Worm (Caenorhabditis elegans): Measurements from ENCODE around the gene grl-22.

ce11 chrIII:5450430-5450829 lies 36.6 kb upstream of the grl-22 start, which contains the start of gene paa-1:
- TF ChIP-seq nhr-90 (tag; optimal IDR thresholded peaks at IDR 0.05; ENCODE audit: poor library complexity) (no peak), rnt-1 (tag; optimal IDR thresholded peaks at IDR 0.05) (no peak), pag-3 (tag; optimal IDR thresholded peaks at IDR 0.05; ENCODE audit: borderline replicate concordance, insufficient read depth) (no peak), egl-13 (tag; optimal IDR thresholded peaks at IDR 0.05) (no peak), fos-1 (tag; optimal IDR thresholded peaks at IDR 0.05) (no peak), ama-1 (optimal IDR thresholded peaks at IDR 0.05) (no peak), hpl-2 (GFP tag; optimal IDR thresholded peaks at IDR 0.05) (no peak)

All from whole organism, L1 larva.